Worm (Caenorhabditis elegans) whole organism, L4/young adult: ENCODE results near the gene str-135.

ENCODE experiments used
- W03F9.2 ChIP-seq: fragments of 150-350 bp; optimal IDR thresholded peaks from 2 replicates; lab custom pipeline; 2014; ENCODE audit warnings: missing biosample characterization, missing genetic modification characterization
- dao-5 ChIP-seq: sonication (generic microtip); optimal IDR thresholded peaks from 2 replicates; lab custom pipeline; 2016; ENCODE audit warnings: missing genotype, missing genetic modification characterization, moderate library complexity, missing compliant biosample characterization
- him-1 ChIP-seq: sonication (generic microtip); optimal IDR thresholded peaks from 2 replicates; lab custom pipeline; 2016; ENCODE audit warnings: missing genotype, missing genetic modification reagents, missing genetic modification characterization, missing compliant biosample characterization

The str-135 gene

DNA sequence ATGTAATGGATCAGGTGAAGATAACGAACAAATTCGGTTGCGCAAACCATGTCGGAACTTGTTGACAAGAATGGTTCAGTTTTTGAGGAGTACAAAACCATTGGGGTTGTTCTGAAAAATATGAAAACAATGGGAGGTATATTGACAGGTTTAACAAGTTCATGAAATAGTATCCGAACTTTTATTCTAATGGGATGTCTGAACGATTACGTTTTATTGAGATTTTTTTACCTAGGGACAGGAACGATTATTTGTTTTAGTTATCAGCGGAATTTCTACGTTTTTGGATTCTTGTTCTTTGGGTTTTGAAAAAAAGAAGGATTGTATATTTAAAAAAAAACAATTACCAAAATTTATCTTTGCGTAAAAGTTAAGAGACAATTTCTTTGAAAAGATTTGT, at the start of gene str-135:
str-135 (minus strand) TSS at position 101 of the 400 bp plus-strand sequence.
- TF ChIP-seq him-1, result no peak

DNA sequence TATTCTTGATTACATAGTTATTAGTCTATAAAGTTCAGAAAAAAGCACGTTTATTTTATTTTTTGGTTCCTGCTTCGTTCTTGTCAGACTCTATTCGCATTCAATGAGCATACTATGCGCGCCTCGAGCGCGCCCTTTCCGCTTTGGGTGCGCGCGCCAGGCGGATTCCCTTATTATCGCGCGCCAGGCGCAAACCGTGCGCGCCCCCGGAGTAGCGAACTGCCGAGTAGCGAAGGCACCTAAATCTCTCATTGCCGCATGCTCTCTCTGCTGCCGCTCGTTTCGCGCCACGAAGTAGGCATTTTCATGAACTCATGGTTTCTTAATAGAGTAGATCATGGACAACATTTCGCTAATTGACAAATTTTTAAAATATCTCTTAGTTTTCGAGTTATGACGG, 46.4 kb upstream of the str-135 start:
- TF ChIP-seq W03F9.2 (tag; lab: Kevin White, UChicago) (no peak), him-1 (no peak), dao-5 (tag; lab: Kevin White, UChicago) (no peak)

DNA sequence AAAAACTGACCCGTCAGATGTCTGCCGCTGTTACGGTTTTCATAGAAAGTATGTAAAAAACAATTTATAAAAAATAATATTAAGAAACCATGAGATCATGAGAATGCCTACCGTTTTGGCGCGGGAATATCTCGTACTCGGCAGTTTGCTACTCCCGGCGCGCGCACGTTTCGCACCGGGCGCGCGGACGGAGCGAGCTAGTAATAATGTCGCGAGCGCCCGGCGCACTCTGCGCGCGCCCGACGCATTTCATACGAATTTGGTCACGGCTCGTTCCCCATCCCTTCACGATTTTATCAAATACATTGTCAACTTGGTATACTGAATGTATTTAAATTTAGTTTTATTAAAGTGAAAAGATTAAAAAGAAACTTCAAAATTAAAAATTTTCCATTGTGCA, 45.2 kb upstream of the str-135 start:
- TF ChIP-seq W03F9.2 (tag; lab: Kevin White, UChicago) (no peak), dao-5 (tag; lab: Kevin White, UChicago) (no peak), him-1 (no peak)

DNA sequence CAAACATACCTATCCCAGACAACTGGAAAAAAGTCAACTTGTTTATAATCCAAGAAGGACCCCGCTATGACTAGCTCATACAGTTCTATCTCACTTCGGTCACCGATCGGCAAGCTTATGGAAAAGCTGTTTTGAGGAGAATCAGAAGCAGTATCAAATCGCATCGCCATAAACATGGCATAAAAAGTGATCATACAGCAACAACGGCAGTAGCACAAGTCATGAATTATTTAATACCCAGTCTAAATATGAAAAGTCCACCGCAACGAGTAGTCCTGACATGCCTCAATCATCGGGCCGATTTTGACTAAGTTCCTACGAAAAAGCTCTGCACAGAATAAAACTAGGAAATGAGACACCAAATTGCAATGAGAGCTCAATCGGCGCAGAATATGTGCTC, 42.9 kb upstream of the str-135 start:
- TF ChIP-seq W03F9.2 (tag; lab: Kevin White, UChicago) (no peak), dao-5 (tag; lab: Kevin White, UChicago) (no peak), him-1 (no peak)

DNA sequence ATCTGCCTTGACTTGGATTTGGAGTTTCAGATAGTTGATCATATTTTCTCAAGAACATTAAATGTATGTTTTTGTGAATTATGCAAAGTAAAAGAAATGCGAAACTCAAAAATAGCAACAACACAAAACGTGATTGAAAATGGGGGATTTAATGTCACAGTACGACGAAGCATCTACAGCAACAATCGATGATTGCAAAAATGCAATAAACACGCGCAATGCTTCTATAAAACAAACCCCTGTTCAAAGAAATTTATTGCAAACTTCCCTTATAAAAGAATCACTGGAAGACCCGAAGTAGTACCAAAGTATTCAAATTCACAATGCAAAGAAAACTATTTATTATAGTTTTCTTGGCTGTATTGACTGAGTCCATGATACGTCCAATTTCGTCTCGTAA, 37.5 kb upstream of the str-135 start, which contains the start of gene clec-219:
clec-219 (plus strand) TSS at position 301 of the 400 bp plus-strand sequence.
- TF ChIP-seq him-1 (no peak), W03F9.2 (tag; lab: Kevin White, UChicago) (no peak), dao-5 (tag; lab: Kevin White, UChicago) (no peak)

DNA sequence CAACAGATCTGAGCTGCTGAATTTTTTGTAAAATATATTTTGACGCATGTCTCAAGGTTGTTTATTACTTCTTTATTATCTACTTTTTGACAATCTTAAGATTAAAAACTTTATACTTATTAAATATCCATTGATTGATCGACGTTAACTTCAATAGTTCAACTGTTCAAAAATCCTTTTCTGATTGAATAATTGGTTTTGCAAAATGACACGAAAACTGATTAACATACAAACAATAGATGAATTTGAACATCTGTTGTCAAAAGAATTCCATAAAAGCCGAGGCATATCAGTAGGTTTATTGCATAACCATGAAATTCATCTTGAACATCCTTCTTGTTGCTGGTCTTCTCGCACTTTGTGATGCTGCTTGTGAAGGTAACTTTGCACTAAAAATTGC, 30.5 kb upstream of the str-135 start, which contains the start of gene W02D7.12:
W02D7.12 (plus strand) TSS at position 301 of the 400 bp plus-strand sequence.
- TF ChIP-seq him-1 (no peak), W03F9.2 (tag; lab: Kevin White, UChicago) (no peak)

DNA sequence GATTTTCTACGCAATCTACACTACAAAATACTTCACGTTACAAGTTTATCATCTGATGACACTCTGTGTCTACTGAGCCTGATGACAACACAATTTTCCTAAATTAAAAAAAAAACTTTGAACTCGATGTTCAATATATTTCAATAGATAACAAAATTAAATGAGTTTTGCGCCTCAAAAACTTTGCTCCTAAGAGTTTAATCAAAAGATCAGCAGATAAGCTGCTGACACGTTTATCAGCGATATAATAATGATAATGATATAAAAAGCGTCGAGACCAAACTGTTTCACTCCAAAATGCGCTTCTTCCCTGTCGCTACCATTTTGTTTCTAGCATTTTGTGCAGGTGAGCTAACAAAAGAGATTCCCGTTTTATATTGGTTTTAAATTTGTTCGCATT, 27.0 kb upstream of the str-135 start, which contains the start of gene clec-218:
clec-218 (plus strand) TSS at position 262 of the 400 bp plus-strand sequence.
- TF ChIP-seq dao-5 (tag; lab: Kevin White, UChicago) (no peak), W03F9.2 (tag; lab: Kevin White, UChicago) (no peak), him-1 (no peak)

DNA sequence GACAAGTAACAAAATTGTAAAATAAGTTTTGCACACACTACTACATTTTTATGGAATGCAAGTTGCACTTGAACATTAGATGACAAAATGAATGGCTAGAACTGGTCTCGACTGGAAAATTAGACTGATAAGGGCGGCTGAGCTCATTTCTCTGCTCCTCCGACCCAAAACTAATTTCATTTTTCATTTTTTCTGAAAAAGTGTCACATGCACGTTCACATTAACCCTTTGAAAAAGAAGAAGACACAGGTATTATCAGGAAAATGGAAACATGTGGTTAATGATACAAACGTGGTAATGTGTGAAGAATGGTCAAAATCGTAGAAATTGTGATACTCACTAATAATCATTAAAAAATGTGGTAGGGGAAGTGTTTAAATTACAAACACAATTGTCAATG, 26.3 kb upstream of the str-135 start:
- no peak for TF ChIP-seq W03F9.2 (tag; lab: Kevin White, UChicago)
- TF ChIP-seq him-1, result no peak
- TF ChIP-seq dao-5 (tag; lab: Kevin White, UChicago), result no peak

DNA sequence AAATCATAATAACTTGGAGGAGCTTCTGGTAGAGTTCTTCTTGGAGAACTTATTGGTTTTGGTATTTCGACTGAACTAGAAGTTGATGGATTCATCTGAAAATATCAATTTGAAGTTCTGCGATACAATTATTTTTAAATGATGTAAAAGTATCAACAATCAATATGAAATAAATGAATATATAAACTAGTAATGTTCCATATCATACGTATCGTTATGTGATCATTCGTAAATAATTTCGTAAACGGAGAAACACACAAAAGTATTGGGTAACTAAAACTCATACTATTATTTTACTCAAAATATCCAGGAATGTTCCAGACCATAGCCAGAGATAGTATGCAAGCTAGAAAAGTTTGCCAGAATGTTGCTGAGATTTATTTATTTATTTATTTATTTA, 25.7 kb upstream of the str-135 start, which contains the start of gene W02D7.8:
W02D7.8 (minus strand) TSS at position 101 of the 400 bp plus-strand sequence.
- no peak for TF ChIP-seq him-1
- TF ChIP-seq W03F9.2 (tag; lab: Kevin White, UChicago), result no peak
- no peak for TF ChIP-seq dao-5 (tag; lab: Kevin White, UChicago)

DNA sequence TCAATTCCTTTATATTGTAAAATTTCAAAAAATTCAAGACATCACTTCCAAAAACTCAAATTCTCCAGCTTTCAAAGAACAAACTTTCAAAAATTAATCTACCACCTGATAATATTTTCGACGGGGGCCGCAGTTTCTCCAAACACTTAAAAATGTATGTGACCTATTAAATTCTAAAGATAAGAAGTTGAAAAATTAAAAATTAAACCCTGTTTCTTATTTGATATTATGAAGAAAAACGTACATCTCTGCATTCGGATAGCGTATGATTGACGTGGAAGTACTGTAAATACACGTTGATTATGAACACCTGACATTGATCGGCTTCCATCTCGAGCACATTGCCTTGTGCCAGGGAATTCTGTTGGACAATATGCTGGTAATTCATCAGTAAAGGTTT, 25.3 kb upstream of the str-135 start:
- no peak for TF ChIP-seq dao-5 (tag; lab: Kevin White, UChicago)
- TF ChIP-seq W03F9.2 (tag; lab: Kevin White, UChicago), result no peak
- no peak for TF ChIP-seq him-1

DNA sequence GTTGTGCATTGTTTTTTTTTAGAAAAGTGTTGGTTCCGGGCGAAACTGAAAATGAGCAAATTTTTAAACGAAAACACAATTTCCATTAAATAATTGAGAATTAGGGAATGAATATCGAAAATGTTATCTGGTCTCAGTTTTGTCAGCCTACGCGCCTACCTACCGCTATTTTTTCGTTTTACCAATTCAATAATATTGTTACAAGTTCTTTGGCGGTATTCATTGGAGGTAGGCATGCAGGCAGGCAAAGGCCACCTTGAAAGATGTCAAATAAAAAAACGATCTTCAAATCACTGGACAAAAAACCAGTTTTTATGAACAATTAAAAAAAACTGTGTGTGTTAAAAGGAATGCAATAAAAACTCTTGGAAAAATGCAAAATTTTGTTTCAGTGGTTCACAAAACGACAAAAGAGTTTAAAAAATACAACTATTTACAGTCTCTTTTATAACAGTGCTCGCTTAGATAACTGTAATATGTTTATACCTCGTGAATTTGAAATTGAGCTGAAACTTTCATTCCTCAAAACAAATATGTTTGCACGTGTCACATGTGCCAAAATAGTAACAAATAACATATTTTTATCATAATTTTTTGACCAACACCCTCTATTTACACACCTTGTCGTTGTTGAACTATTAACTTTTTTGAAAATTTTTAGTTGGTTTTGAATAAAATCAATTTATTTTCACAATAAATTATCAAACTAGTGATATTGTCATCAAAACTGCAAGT, 24.0 kb upstream of the str-135 start, which contains the start of gene W02D7.11:
W02D7.11 (minus strand) TSS at position 51 of the 735 bp plus-strand sequence.
- TF ChIP-seq W03F9.2 (tag; lab: Kevin White, UChicago) (no peak), dao-5 (tag; lab: Kevin White, UChicago) (no peak), him-1 (no peak)

DNA sequence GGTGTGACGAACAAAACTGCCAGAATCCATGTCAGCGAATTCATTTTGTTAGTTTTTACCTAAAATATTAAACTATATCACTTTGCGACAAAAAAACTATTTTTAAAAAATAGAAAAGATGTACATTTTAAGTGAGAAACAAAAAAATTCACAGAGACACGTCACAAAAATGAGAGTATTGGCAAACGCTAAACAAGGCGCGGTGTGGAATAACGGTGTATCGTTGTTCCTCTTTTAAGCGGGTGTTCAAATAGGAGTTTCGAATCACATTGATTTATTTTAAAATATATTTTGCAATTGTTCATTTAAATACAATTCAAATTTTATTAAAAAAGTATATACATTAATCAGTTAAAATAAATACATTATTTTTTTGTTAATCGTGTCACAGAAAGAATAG, 21.9 kb upstream of the str-135 start, which contains the start of gene sel-9:
sel-9 (minus strand) TSS at position 59 of the 400 bp plus-strand sequence.
- TF ChIP-seq W03F9.2 (tag; lab: Kevin White, UChicago), result no peak
- no peak for TF ChIP-seq him-1
- TF ChIP-seq dao-5 (tag; lab: Kevin White, UChicago), result no peak

DNA sequence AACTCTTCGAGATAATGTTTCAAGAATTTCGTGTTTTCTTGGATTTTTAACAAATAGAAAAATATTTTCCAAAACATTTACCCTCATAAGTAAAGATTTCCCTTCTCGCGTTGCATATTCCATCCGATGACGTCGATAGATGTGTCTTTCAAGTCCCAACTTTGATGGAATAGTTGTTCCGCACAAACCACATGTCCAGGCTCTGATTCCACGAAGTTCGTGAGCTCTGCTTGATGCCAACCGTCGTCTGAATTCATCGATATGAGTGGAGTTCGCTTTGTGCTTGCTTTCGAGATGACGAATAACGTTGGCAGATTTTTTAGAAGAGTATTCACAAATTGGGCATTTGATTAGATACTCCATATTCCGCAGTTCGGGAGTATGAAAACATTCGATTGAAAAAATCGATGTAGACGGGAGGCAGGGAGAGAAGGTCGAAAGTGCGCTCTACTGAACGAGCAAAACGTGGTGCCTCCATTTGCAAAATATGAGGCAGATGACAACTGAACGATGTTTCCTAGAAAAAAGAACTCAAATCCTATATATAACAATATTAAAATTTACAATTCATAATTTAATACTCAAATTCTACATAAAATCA, 20.4 kb upstream of the str-135 start, which contains the start of gene W02D7.6:
W02D7.6 (minus strand) TSS at position 573 of the 601 bp plus-strand sequence.
- TF ChIP-seq him-1 (no peak), W03F9.2 (tag; lab: Kevin White, UChicago) (peak; percentile 42)

DNA sequence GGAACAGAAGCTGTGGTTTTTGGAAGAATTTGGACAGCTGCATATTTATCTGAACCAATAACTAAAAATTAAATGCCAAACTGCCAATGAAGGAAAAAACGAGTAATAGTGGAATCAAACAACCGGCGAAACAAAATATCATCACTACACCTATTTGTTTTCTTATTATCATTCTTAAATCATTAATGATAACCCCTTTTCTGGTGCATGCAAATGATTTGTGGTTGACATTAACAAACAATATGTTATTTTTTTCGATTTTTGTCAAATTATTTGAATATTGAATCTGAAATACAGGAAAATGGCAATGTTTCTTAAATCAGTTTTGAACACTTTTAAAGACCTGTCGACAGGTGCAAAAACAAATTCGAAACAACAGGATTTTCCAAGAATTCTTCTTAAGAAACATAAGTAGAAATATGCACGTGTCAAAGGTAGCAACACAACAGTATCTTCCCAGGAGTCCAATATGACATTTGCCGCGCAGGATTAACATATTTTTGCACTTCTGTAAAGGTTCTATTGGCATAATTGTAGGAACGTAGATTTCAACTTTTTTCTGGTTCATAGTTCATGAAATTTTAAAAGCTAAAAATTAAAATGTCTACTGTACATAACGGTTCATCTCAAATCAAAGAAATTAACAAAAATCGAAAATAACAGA, 18.7 kb upstream of the str-135 start, which contains the start of gene W02D7.5:
W02D7.5 (minus strand) TSS at position 51 of the 664 bp plus-strand sequence.
- TF ChIP-seq W03F9.2 (tag; lab: Kevin White, UChicago) (no peak), dao-5 (tag; lab: Kevin White, UChicago) (no peak), him-1 (no peak)
